Fruit fly (Drosophila melanogaster): ENCODE measurements around the gene CG43783.

Gene CG43783

dm6 chr3L:8920710-8921109 lies 33.4 kb downstream of the CG43783 start (continued):
- TF ChIP-seq stwl (tag; optimal IDR thresholded peaks at IDR 0.05) (no peak), CG10147 (GFP tag; optimal IDR thresholded peaks at IDR 0.05) (peak; percentile 74), sug (tag; optimal IDR thresholded peaks at IDR 0.05) (peak; percentile 28), Sry-β (GFP tag; optimal IDR thresholded peaks at IDR 0.05) (no peak), Rfx (GFP tag; IDR thresholded peaks at IDR 0.05) (peak; percentile 79), tna (GFP tag; IDR thresholded peaks at IDR 0.05; ENCODE audit: partially characterized antibody) (no peak), CG17568 (GFP tag; optimal IDR thresholded peaks at IDR 0.05) (peak; percentile 29), CG3163 (GFP tag; optimal IDR thresholded peaks at IDR 0.05) (no peak), eve (GFP tag; optimal IDR thresholded peaks at IDR 0.05) (peak in 1 of 2 experiments; percentile 59), CG31224 (GFP tag; IDR thresholded peaks at IDR 0.05) (0 out of 2 replicates have a peak, but pooled peaks have one; percentile 37), trem (tag; optimal IDR thresholded peaks at IDR 0.05) (peak; percentile 17), Sox102F (GFP tag; optimal IDR thresholded peaks at IDR 0.05) (peak; percentile 85), crol (GFP tag; IDR thresholded peaks at IDR 0.05) (no peak), Ets65A (GFP tag) (no peak), Deaf1 (tag; optimal IDR thresholded peaks at IDR 0.05) (peak; percentile 18), CG34422 (GFP tag; IDR thresholded peaks at IDR 0.05) (peak; percentile 66), amos (GFP tag; IDR thresholded peaks at IDR 0.05; ENCODE audit: partially characterized antibody) (no peak), klu (GFP tag; IDR thresholded peaks at IDR 0.05) (peak; percentile 54; the same call in 1 of the 2 replicates), bab2 (GFP tag; optimal IDR thresholded peaks at IDR 0.05) (no peak), Mad (GFP tag; optimal IDR thresholded peaks at IDR 0.05) (peak; percentile 27), ac (GFP tag; optimal IDR thresholded peaks at IDR 0.05) (no peak), B-H2 (GFP tag; optimal IDR thresholded peaks at IDR 0.05) (no peak), BtbVII (GFP tag; optimal IDR thresholded peaks at IDR 0.05) (peak; percentile 50), Xbp1 (GFP tag; optimal IDR thresholded peaks at IDR 0.05) (peak; percentile 73), z (GFP tag; IDR thresholded peaks at IDR 0.05) (no peak), Trl (optimal IDR thresholded peaks at IDR 0.05) (no peak), Trl (GFP tag; optimal IDR thresholded peaks at IDR 0.05) (peak; percentile 54), prd (optimal IDR thresholded peaks at IDR 0.05) (no peak), prd (GFP tag; IDR thresholded peaks at IDR 0.05) (peak; percentile 74), ttk (GFP tag; IDR thresholded peaks at IDR 0.05) (peak; percentile 74), vvl (GFP tag; IDR thresholded peaks at IDR 0.05) (peak; percentile 77), mam (GFP tag; optimal IDR thresholded peaks at IDR 0.05) (peak; percentile 51), CG30431 (GFP tag; optimal IDR thresholded peaks at IDR 0.05) (no peak), ara (GFP tag; IDR thresholded peaks at IDR 0.05) (peak; percentile 54; the same call in 1 of the 2 replicates), kay (GFP tag; optimal IDR thresholded peaks at IDR 0.05) (no peak), HLH3B (GFP tag; IDR thresholded peaks at IDR 0.05) (peak; percentile 69; the same call in 1 of the 2 replicates), grau (tag; optimal IDR thresholded peaks at IDR 0.05) (peak; percentile 67), slou (GFP tag; optimal IDR thresholded peaks at IDR 0.05) (no peak), CG8281 (tag; optimal IDR thresholded peaks at IDR 0.05) (no peak), CG12071 (GFP tag; optimal IDR thresholded peaks at IDR 0.05) (peak; percentile 69), ken (GFP tag; IDR thresholded peaks at IDR 0.05) (peak; percentile 55; the same call in 1 of the 3 replicates), Ets97D (GFP tag; optimal IDR thresholded peaks at IDR 0.05) (no peak), CG3407 (GFP tag; optimal IDR thresholded peaks at IDR 0.05) (peak; percentile 24), CG4820 (GFP tag; optimal IDR thresholded peaks at IDR 0.05) (peak; percentile 56), CG18599 (GFP tag; optimal IDR thresholded peaks at IDR 0.05) (peak; percentile 81), CG18262 (tag; optimal IDR thresholded peaks at IDR 0.05) (peak; percentile 60), CG2712 (tag; optimal IDR thresholded peaks at IDR 0.05) (peak; percentile 75), GATAe (GFP tag; conservative IDR thresholded peaks at IDR 0.05) (no peak; the same call in 1 of the 2 replicates), Camta (GFP tag; optimal IDR thresholded peaks at IDR 0.05) (peak; percentile 66), Kr (GFP tag; optimal IDR thresholded peaks at IDR 0.05) (no peak), Stat92E (GFP tag; optimal IDR thresholded peaks at IDR 0.05) (no peak), inv (GFP tag; IDR thresholded peaks at IDR 0.05; ENCODE audit: partially characterized antibody) (no peak)

All from whole organism, embryonic.